Fruit fly (Drosophila melanogaster) whole organism, embryonic: ENCODE data around the gene Rsph1.

Experiments
- Atf3 ChIP-seq: fragments of 200-800 bp; sonication (Bioruptor generic); optimal IDR thresholded peaks from 3 replicates; lab custom pipeline; 2016; ENCODE audit warnings: missing biosample characterization, missing genetic modification characterization
- Bgb ChIP-seq: fragments of 200-800 bp; sonication (Bioruptor generic); IDR thresholded peaks from 2 replicates; pipeline ENCODE4 v1.3.6; 2022; ENCODE audit warnings: missing biosample characterization, missing genetic modification characterization; ENCODE audit not compliant: partially characterized antibody
- BtbVII ChIP-seq: fragments of 200-800 bp; sonication (Bioruptor generic); optimal IDR thresholded peaks from 3 replicates; lab custom pipeline; 2017; ENCODE audit warnings: missing biosample characterization, mild to moderate bottlenecking, missing genetic modification characterization
- CG1024 ChIP-seq: fragments of 200-800 bp; sonication (Bioruptor generic); IDR thresholded peaks from 2 replicates; pipeline ENCODE4 v1.3.6; 2022; ENCODE audit warnings: missing biosample characterization, missing genetic modification characterization
- CG10267 ChIP-seq: fragments of 200-800 bp; sonication (Bioruptor generic); optimal IDR thresholded peaks from 2 replicates; lab custom pipeline; 2018; ENCODE audit warnings: missing biosample characterization, mild to moderate bottlenecking, missing genetic modification characterization, moderate library complexity
- CG10979 ChIP-seq: fragments of 200-800 bp; sonication (Bioruptor generic); optimal IDR thresholded peaks from 2 replicates; lab custom pipeline; 2018; ENCODE audit warnings: missing biosample characterization, mild to moderate bottlenecking, missing genetic modification characterization, moderate library complexity
- CG11093 ChIP-seq: fragments of 200-800 bp; sonication (Bioruptor generic); IDR thresholded peaks from 3 replicates; pipeline ENCODE4 v1.3.6; 2022; ENCODE audit warnings: missing biosample characterization, missing genetic modification characterization
- CG13287 ChIP-seq: fragments of 200-800 bp; sonication (Bioruptor generic); IDR thresholded peaks from 2 replicates; pipeline ENCODE4 v1.3.6; 2022; ENCODE audit warnings: missing biosample characterization, missing genetic modification characterization; ENCODE audit not compliant: partially characterized antibody
- CG13424 ChIP-seq: fragments of 200-800 bp; sonication (Bioruptor generic); optimal IDR thresholded peaks from 2 replicates; lab custom pipeline; 2019; ENCODE audit warnings: missing biosample characterization, mild to moderate bottlenecking, missing genetic modification characterization, moderate library complexity
- CG15073 ChIP-seq: fragments of 200-800 bp; sonication (Bioruptor generic); optimal IDR thresholded peaks from 2 replicates; lab custom pipeline; 2016; ENCODE audit warnings: missing biosample characterization, missing genetic modification characterization
- CG1529 ChIP-seq: fragments of 200-800 bp; sonication (Bioruptor generic); optimal IDR thresholded peaks from 3 replicates; lab custom pipeline; 2018; ENCODE audit warnings: missing biosample characterization, missing genetic modification characterization
- CG15514 ChIP-seq: fragments of 200-800 bp; sonication (Bioruptor generic); optimal IDR thresholded peaks from 3 replicates; lab custom pipeline; 2017; ENCODE audit warnings: missing biosample characterization, missing genetic modification characterization, mild to moderate bottlenecking, moderate library complexity, missing genetic modification reagents
- CG16863 ChIP-seq: fragments of 200-800 bp; sonication (Bioruptor generic); optimal IDR thresholded peaks from 3 replicates; lab custom pipeline; 2016; ENCODE audit warnings: missing biosample characterization, missing genetic modification characterization
- CG17829 ChIP-seq: fragments of 200-800 bp; optimal IDR thresholded peaks from 2 replicates; lab custom pipeline; 2019; ENCODE audit warnings: missing biosample characterization, mild to moderate bottlenecking, missing genetic modification characterization, moderate library complexity
- CG2116 ChIP-seq: fragments of 200-800 bp; sonication (Bioruptor generic); optimal IDR thresholded peaks from 3 replicates; lab custom pipeline; 2018; ENCODE audit warnings: missing biosample characterization, mild to moderate bottlenecking, missing genetic modification characterization
- CG34224 ChIP-seq: fragments of 200-800 bp; sonication (Bioruptor generic); IDR thresholded peaks from 3 replicates; pipeline ENCODE4 v1.3.6; 2022; ENCODE audit warnings: missing biosample characterization, missing genetic modification characterization; ENCODE audit not compliant: partially characterized antibody
- CG34376 ChIP-seq: fragments of 200-800 bp; sonication (Bioruptor generic); optimal IDR thresholded peaks from 2 replicates; lab custom pipeline; 2018; ENCODE audit warnings: missing biosample characterization, mild to moderate bottlenecking, missing genetic modification characterization
- CG4360 ChIP-seq: fragments of 200-800 bp; sonication (Bioruptor generic); IDR thresholded peaks from 2 replicates; pipeline ENCODE4 v1.3.6; 2022; ENCODE audit warnings: missing biosample characterization, missing genetic modification characterization
- CG6683 ChIP-seq: fragments of 200-800 bp; sonication (Bioruptor generic); optimal IDR thresholded peaks from 2 replicates; lab custom pipeline; 2017; ENCODE audit warnings: missing biosample characterization, mild to moderate bottlenecking, missing genetic modification characterization, missing genetic modification reagents
- CG7839 ChIP-seq: fragments of 200-800 bp; sonication (Bioruptor generic); optimal IDR thresholded peaks from 3 replicates; lab custom pipeline; 2018; ENCODE audit warnings: missing biosample characterization, mild to moderate bottlenecking, missing genetic modification characterization, moderate library complexity
- CG8388 ChIP-seq: fragments of 200-800 bp; sonication (Bioruptor generic); optimal IDR thresholded peaks from 2 replicates; lab custom pipeline; 2019; ENCODE audit warnings: missing biosample characterization, mild to moderate bottlenecking, missing genetic modification characterization, moderate library complexity
- CkIIα-i1 ChIP-seq: fragments of 200-800 bp; sonication (Bioruptor generic); IDR thresholded peaks from 2 replicates; pipeline ENCODE4 v1.3.6; 2022; ENCODE audit warnings: missing biosample characterization, missing genetic modification characterization
- CoRest ChIP-seq: fragments of 200-800 bp; sonication (Bioruptor generic); optimal IDR thresholded peaks from 3 replicates; lab custom pipeline; 2018; ENCODE audit warnings: missing biosample characterization, mild to moderate bottlenecking, missing genetic modification characterization, moderate library complexity
- D19B ChIP-seq: fragments of 200-800 bp; sonication (Bioruptor generic); optimal IDR thresholded peaks from 2 replicates; lab custom pipeline; 2017; ENCODE audit warnings: missing biosample characterization, mild to moderate bottlenecking, missing genetic modification characterization
- H2.0 ChIP-seq: fragments of 200-800 bp; sonication (Bioruptor generic); IDR thresholded peaks from 2 replicates; pipeline ENCODE4 v1.3.6; 2022; ENCODE audit warnings: missing biosample characterization, missing genetic modification characterization
- HHEX ChIP-seq: fragments of 200-800 bp; sonication (Bioruptor generic); optimal IDR thresholded peaks from 3 replicates; lab custom pipeline; 2017; ENCODE audit warnings: missing biosample characterization, mild to moderate bottlenecking, missing genetic modification characterization, missing genetic modification reagents
- Hsf ChIP-seq: fragments of 200-800 bp; sonication (Bioruptor generic); optimal IDR thresholded peaks from 3 replicates; lab custom pipeline; 2016; ENCODE audit warnings: missing biosample characterization, missing genetic modification characterization
- Lhr ChIP-seq: fragments of 200-800 bp; sonication (Bioruptor generic); optimal IDR thresholded peaks from 3 replicates; lab custom pipeline; 2017; ENCODE audit warnings: mild to moderate bottlenecking, missing biosample characterization, missing genetic modification reagents, missing genetic modification characterization
- MBD-R2 ChIP-seq: fragments of 200-800 bp; sonication (Bioruptor generic); IDR thresholded peaks from 2 replicates; pipeline ENCODE4 v1.3.6; 2022; ENCODE audit warnings: missing biosample characterization, missing genetic modification characterization
- Myb ChIP-seq: fragments of 200-800 bp; sonication (Bioruptor generic); optimal IDR thresholded peaks from 2 replicates; lab custom pipeline; 2016; ENCODE audit warnings: missing biosample characterization, missing genetic modification characterization
- Usf ChIP-seq: fragments of 200-800 bp; sonication (Bioruptor generic); optimal IDR thresholded peaks from 2 replicates; lab custom pipeline; 2017; ENCODE audit warnings: missing genotype, missing biosample characterization, missing genetic modification characterization
- ab ChIP-seq: fragments of 200-800 bp; sonication (Bioruptor generic); optimal IDR thresholded peaks from 2 replicates; lab custom pipeline; 2016; ENCODE audit warnings: missing biosample characterization, missing genetic modification characterization
- cas ChIP-seq: fragments of 200-800 bp; sonication (Bioruptor generic); IDR thresholded peaks from 2 replicates; pipeline ENCODE4 v1.3.6; 2022; ENCODE audit warnings: missing biosample characterization, missing genetic modification characterization
- chif ChIP-seq, 2 experiments: fragments of 200-800 bp; sonication (Bioruptor generic); optimal IDR thresholded peaks; 3 replicates each; lab custom pipeline; 2016; ENCODE audit warnings: missing biosample characterization in 2 of 2, missing genetic modification characterization in 2 of 2
- chm ChIP-seq: fragments of 200-800 bp; sonication (Bioruptor generic); IDR thresholded peaks from 2 replicates; pipeline ENCODE4 v1.3.6; 2022; ENCODE audit warnings: missing biosample characterization, missing genetic modification characterization
- crol ChIP-seq: fragments of 200-800 bp; sonication (Bioruptor generic); IDR thresholded peaks from 2 replicates; pipeline ENCODE4 v1.3.6; 2022; ENCODE audit warnings: missing biosample characterization, missing genetic modification characterization
- crp ChIP-seq, 2 experiments: fragments of 200-800 bp; sonication (Bioruptor generic); optimal IDR thresholded peaks; 2 replicates in 1 of 2; 3 replicates in 1 of 2; lab custom pipeline; 2017; ENCODE audit warnings: missing biosample characterization in 2 of 2, missing genetic modification characterization in 2 of 2, mild to moderate bottlenecking in 1 of 2, moderate library complexity in 1 of 2
- fd64A ChIP-seq: fragments of 200-800 bp; sonication (Bioruptor generic); optimal IDR thresholded peaks from 3 replicates; lab custom pipeline; 2018; ENCODE audit warnings: missing biosample characterization, mild to moderate bottlenecking, missing genetic modification characterization
- ftz-f1 ChIP-seq: fragments of 200-800 bp; sonication (Bioruptor generic); optimal IDR thresholded peaks from 2 replicates; lab custom pipeline; 2016; ENCODE audit warnings: missing biosample characterization, missing genetic modification characterization
- gfzf ChIP-seq: fragments of 200-800 bp; sonication (Bioruptor generic); optimal IDR thresholded peaks from 2 replicates; lab custom pipeline; 2016; ENCODE audit warnings: missing biosample characterization, mild to moderate bottlenecking, missing genetic modification characterization, moderate library complexity
- ham ChIP-seq: fragments of 200-800 bp; sonication (Bioruptor generic); IDR thresholded peaks from 2 replicates; pipeline ENCODE4 v1.3.6; 2022; ENCODE audit warnings: missing biosample characterization, missing genetic modification characterization
- her ChIP-seq: fragments of 200-800 bp; sonication (Bioruptor generic); optimal IDR thresholded peaks from 2 replicates; lab custom pipeline; 2016; ENCODE audit warnings: missing biosample characterization, missing genetic modification characterization
- odd ChIP-seq: fragments of 200-800 bp; sonication (Bioruptor generic); optimal IDR thresholded peaks from 2 replicates; lab custom pipeline; 2017; ENCODE audit warnings: missing biosample characterization, mild to moderate bottlenecking, missing genetic modification characterization
- pho ChIP-seq: fragments of 200-800 bp; sonication (Bioruptor generic); optimal IDR thresholded peaks from 2 replicates; lab custom pipeline; 2016; ENCODE audit warnings: missing biosample characterization, missing genetic modification characterization
- pzg ChIP-seq: fragments of 200-800 bp; sonication (Bioruptor generic); optimal IDR thresholded peaks from 3 replicates; lab custom pipeline; 2018; ENCODE audit warnings: missing biosample characterization, mild to moderate bottlenecking, missing genetic modification characterization, moderate library complexity
- rib ChIP-seq: fragments of 200-800 bp; sonication (Bioruptor generic); IDR thresholded peaks from 2 replicates; pipeline ENCODE4 v1.3.6; 2022; ENCODE audit warnings: missing biosample characterization, missing genetic modification characterization
- ro ChIP-seq: fragments of 200-800 bp; sonication (Bioruptor generic); IDR thresholded peaks from 2 replicates; pipeline ENCODE4 v1.3.6; 2022; ENCODE audit warnings: missing biosample characterization, missing genetic modification characterization
- so ChIP-seq: fragments of 200-800 bp; sonication (Bioruptor generic); IDR thresholded peaks from 3 replicates; pipeline ENCODE4 v1.3.6; 2022; ENCODE audit warnings: missing biosample characterization, missing genetic modification characterization
- sug ChIP-seq: fragments of 200-800 bp; optimal IDR thresholded peaks from 2 replicates; lab custom pipeline; 2019; ENCODE audit warnings: missing biosample characterization, mild to moderate bottlenecking, missing genetic modification characterization, moderate library complexity
- trem ChIP-seq: fragments of 200-800 bp; optimal IDR thresholded peaks from 3 replicates; lab custom pipeline; 2019; ENCODE audit warnings: missing biosample characterization, mild to moderate bottlenecking, missing genetic modification characterization, moderate library complexity
- twi ChIP-seq: fragments of 200-800 bp; optimal IDR thresholded peaks from 2 replicates; lab custom pipeline; 2019; ENCODE audit warnings: missing biosample characterization, mild to moderate bottlenecking, missing genetic modification characterization, moderate library complexity
- zfh2 ChIP-seq: fragments of 200-800 bp; sonication (Bioruptor generic); optimal IDR thresholded peaks from 2 replicates; lab custom pipeline; 2016; ENCODE audit warnings: missing biosample characterization, missing genetic modification characterization

The Rsph1 gene

dm6 chr2L:13182415-13182814, 835 bp upstream of the Rsph1 start, which contains the start of gene Mgat3 (continued):
- TF ChIP-seq BtbVII (GFP tag; lab: Kevin White, UChicago) (no peak), rib (GFP tag; lab: Robert Waterston, UW) (no peak), Usf (GFP tag; lab: Kevin White, UChicago) (no peak), Lhr (no peak), CG34224 (GFP tag; lab: Robert Waterston, UW) (peak; percentile 48; the same call in 2 of the 3 replicates), Bgb (GFP tag; lab: Robert Waterston, UW) (no peak), CG10267 (tag; lab: Kevin White, UChicago) (peak; percentile 94), ham (GFP tag; lab: Robert Waterston, UW) (no peak), CG1529 (GFP tag; lab: Kevin White, UChicago) (no peak), gfzf (GFP tag; lab: Kevin White, UChicago) (peak; percentile 28), sug (tag; lab: Kevin White, UChicago) (no peak), ftz-f1 (GFP tag; lab: Kevin White, UChicago) (no peak), pzg (GFP tag; lab: Kevin White, UChicago) (peak; percentile 34), crol (GFP tag; lab: Robert Waterston, UW) (peak; percentile 84), CG15514 (GFP tag; lab: Kevin White, UChicago) (no peak), odd (GFP tag; lab: Kevin White, UChicago) (no peak), chm (GFP tag; lab: Robert Waterston, UW) (no peak), fd64A (GFP tag; lab: Kevin White, UChicago) (no peak), HHEX (no peak), H2.0 (GFP tag; lab: Robert Waterston, UW) (no peak), D19B (no peak), crp (GFP tag; optimal IDR thresholded peaks at IDR 0.05; lab: Kevin White, UChicago) (peak; percentile 41 to 88), cas (GFP tag; lab: Robert Waterston, UW) (no peak), CG8388 (GFP tag; lab: Kevin White, UChicago) (no peak), CG4360 (no peak), CG16863 (GFP tag; lab: Kevin White, UChicago) (no peak), CG13424 (no peak), CG6683 (no peak), her (GFP tag; lab: Kevin White, UChicago) (no peak), CG11093 (GFP tag; lab: Robert Waterston, UW) (no peak), CG17829 (tag; lab: Kevin White, UChicago) (no peak), ab (no peak), CG2116 (peak; percentile 55), CG10979 (tag; lab: Kevin White, UChicago) (no peak), CG7839 (tag; lab: Kevin White, UChicago) (no peak), Myb (peak; percentile 41), zfh2 (GFP tag; lab: Kevin White, UChicago) (no peak), CG13287 (no peak), ro (GFP tag; lab: Robert Waterston, UW) (no peak), trem (tag; lab: Kevin White, UChicago) (peak; percentile 5), CG1024 (GFP tag; lab: Robert Waterston, UW) (no peak), so (GFP tag; lab: Robert Waterston, UW) (no peak), MBD-R2 (GFP tag; lab: Robert Waterston, UW) (peak; percentile 46; the same call in 1 of the 2 replicates), CG15073 (GFP tag; lab: Kevin White, UChicago) (no peak), CG34376 (GFP tag; lab: Kevin White, UChicago) (no peak), twi (tag; lab: Kevin White, UChicago) (no peak), Atf3 (GFP tag; lab: Kevin White, UChicago) (no peak), chif (GFP tag; optimal IDR thresholded peaks at IDR 0.05; lab: Kevin White, UChicago) (no peak), pho (GFP tag; lab: Kevin White, UChicago) (no peak), CkIIα-i1 (GFP tag; lab: Robert Waterston, UW) (no peak), CoRest (tag; lab: Kevin White, UChicago) (no peak), Hsf (no peak)
